Fruit fly (Drosophila melanogaster) Kc167 (cell line): ENCODE results near the gene atl.

ENCODE experiments used
- Sin3A ChIP-seq: fragments of >200 bp; optimal IDR thresholded peaks from 2 replicates; lab custom pipeline; 2018; ENCODE audit warnings: missing external identifiers
- h ChIP-seq: fragments of >200 bp; optimal IDR thresholded peaks from 3 replicates; lab custom pipeline; 2018; ENCODE audit warnings: missing external identifiers
- insv ChIP-seq: fragments of >200 bp; optimal IDR thresholded peaks from 3 replicates; lab custom pipeline; 2018; ENCODE audit warnings: missing external identifiers

- TF ChIP-seq Sin3A (lab: Kevin White, UChicago) (no peak), h (lab: Kevin White, UChicago) (no peak), insv (no peak)
These were observed 36.9 kb downstream of the atl start, which contains the start of gene slo for dm6 chr3R:24662412-24662796.
